Fruit fly (Drosophila melanogaster) whole organism, embryonic: ENCODE results near the gene Fibp.
A peak's percentile ranks its signal among the peaks of the same experiment; 100 is the strongest.

ENCODE experiments used
- B-H2 ChIP-seq: fragments of 200-800 bp; sonication (Bioruptor generic); optimal IDR thresholded peaks from 2 replicates; lab custom pipeline; 2018; ENCODE audit warnings: missing biosample characterization, mild to moderate bottlenecking, missing genetic modification characterization
- Bgb ChIP-seq: fragments of 200-800 bp; sonication (Bioruptor generic); IDR thresholded peaks from 2 replicates; pipeline ENCODE4 v1.3.6; 2022; ENCODE audit warnings: missing biosample characterization, missing genetic modification characterization; ENCODE audit not compliant: partially characterized antibody
- Blimp-1 ChIP-seq: fragments of 200-800 bp; sonication (Bioruptor generic); optimal IDR thresholded peaks from 3 replicates; lab custom pipeline; 2018; ENCODE audit warnings: missing biosample characterization, missing genetic modification characterization, mild to moderate bottlenecking, moderate library complexity, missing genetic modification reagents
- CG11247 ChIP-seq: fragments of 200-800 bp; sonication (Bioruptor generic); IDR thresholded peaks from 2 replicates; pipeline ENCODE4 v1.3.6; 2022; ENCODE audit warnings: missing biosample characterization, missing genetic modification characterization
- CG13123 ChIP-seq: fragments of 200-800 bp; sonication (Bioruptor generic); optimal IDR thresholded peaks from 2 replicates; lab custom pipeline; 2016; ENCODE audit warnings: missing biosample characterization, missing genetic modification characterization
- CG15601 ChIP-seq: fragments of 200-800 bp; sonication (Bioruptor generic); optimal IDR thresholded peaks from 3 replicates; lab custom pipeline; 2019; ENCODE audit warnings: missing biosample characterization, mild to moderate bottlenecking, missing genetic modification characterization, moderate library complexity
- CG2712 ChIP-seq: fragments of 200-800 bp; optimal IDR thresholded peaks from 3 replicates; lab custom pipeline; 2019; ENCODE audit warnings: missing biosample characterization, mild to moderate bottlenecking, missing genetic modification characterization, moderate library complexity
- CG43689 ChIP-seq: fragments of 200-800 bp; sonication (Bioruptor generic); IDR thresholded peaks from 2 replicates; pipeline ENCODE4 v1.3.6; 2022; ENCODE audit warnings: missing biosample characterization, missing genetic modification characterization
- CG6175 ChIP-seq: fragments of 200-800 bp; sonication (Bioruptor generic); IDR thresholded peaks from 3 replicates; pipeline ENCODE4 v1.3.6; 2022; ENCODE audit warnings: missing biosample characterization, missing genetic modification characterization
- CG7271 ChIP-seq: fragments of 200-800 bp; sonication (Bioruptor generic); optimal IDR thresholded peaks from 2 replicates; lab custom pipeline; 2018; ENCODE audit warnings: missing biosample characterization, mild to moderate bottlenecking, missing genetic modification characterization, moderate library complexity
- CG7556 ChIP-seq: fragments of 200-800 bp; sonication (Bioruptor generic); optimal IDR thresholded peaks from 2 replicates; lab custom pipeline; 2017; ENCODE audit warnings: missing biosample characterization, mild to moderate bottlenecking, missing genetic modification characterization
- CG7839 ChIP-seq: fragments of 200-800 bp; sonication (Bioruptor generic); optimal IDR thresholded peaks from 3 replicates; lab custom pipeline; 2018; ENCODE audit warnings: missing biosample characterization, mild to moderate bottlenecking, missing genetic modification characterization, moderate library complexity
- D19A ChIP-seq: fragments of 200-800 bp; optimal IDR thresholded peaks from 3 replicates; lab custom pipeline; 2019; ENCODE audit warnings: missing biosample characterization, mild to moderate bottlenecking, missing genetic modification characterization, moderate library complexity
- Fer2 ChIP-seq: fragments of 200-800 bp; sonication (Bioruptor generic); optimal IDR thresholded peaks from 2 replicates; lab custom pipeline; 2018; ENCODE audit warnings: missing biosample characterization, mild to moderate bottlenecking, missing genetic modification characterization, moderate library complexity
- Hr3 ChIP-seq: fragments of 200-800 bp; sonication (Bioruptor generic); optimal IDR thresholded peaks from 3 replicates; lab custom pipeline; 2016; ENCODE audit warnings: missing biosample characterization, missing genetic modification characterization
- Jarid2 ChIP-seq: fragments of 200-800 bp; sonication (Bioruptor generic); optimal IDR thresholded peaks from 3 replicates; lab custom pipeline; 2017; ENCODE audit warnings: mild to moderate bottlenecking, missing biosample characterization, missing genetic modification reagents, missing genetic modification characterization
- Lim3 ChIP-seq: fragments of 200-800 bp; sonication (Bioruptor generic); IDR thresholded peaks from 2 replicates; pipeline ENCODE4 v1.3.6; 2022; ENCODE audit warnings: missing biosample characterization, missing genetic modification characterization
- MTF-1 ChIP-seq: fragments of 200-800 bp; sonication (Bioruptor generic); optimal IDR thresholded peaks from 2 replicates; lab custom pipeline; 2018; ENCODE audit warnings: missing biosample characterization, mild to moderate bottlenecking, missing genetic modification characterization, borderline replicate concordance
- Mrtf ChIP-seq: fragments of 200-800 bp; sonication (Bioruptor generic); IDR thresholded peaks from 3 replicates; pipeline ENCODE4 v1.3.6; 2022; ENCODE audit warnings: missing biosample characterization, missing genetic modification characterization
- Oli ChIP-seq: fragments of 200-800 bp; sonication (Bioruptor generic); optimal IDR thresholded peaks from 2 replicates; lab custom pipeline; 2018; ENCODE audit warnings: missing biosample characterization, mild to moderate bottlenecking, missing genetic modification characterization, moderate library complexity
- Ravus ChIP-seq: fragments of 200-800 bp; sonication (Bioruptor generic); IDR thresholded peaks from 2 replicates; pipeline ENCODE4 v1.3.6; 2022; ENCODE audit warnings: missing biosample characterization, missing genetic modification characterization
- Rfx ChIP-seq: fragments of 200-800 bp; sonication (Bioruptor generic); IDR thresholded peaks from 2 replicates; pipeline ENCODE4 v1.3.6; 2022; ENCODE audit warnings: missing biosample characterization, missing genetic modification characterization
- Scr ChIP-seq: fragments of 200-800 bp; sonication (Bioruptor generic); IDR thresholded peaks from 2 replicates; pipeline ENCODE4 v1.3.6; 2022; ENCODE audit warnings: missing biosample characterization, missing genetic modification characterization; ENCODE audit not compliant: partially characterized antibody
- Sry-β ChIP-seq: fragments of 200-800 bp; sonication (Bioruptor generic); optimal IDR thresholded peaks from 2 replicates; lab custom pipeline; 2018; ENCODE audit warnings: missing biosample characterization, mild to moderate bottlenecking, missing genetic modification characterization, moderate library complexity
- Taf1 ChIP-seq: fragments of 200-800 bp; sonication (Bioruptor generic); IDR thresholded peaks from 2 replicates; pipeline ENCODE4 v1.3.6; 2022; ENCODE audit warnings: missing biosample characterization, missing genetic modification characterization
- ara ChIP-seq: fragments of 200-800 bp; sonication (Bioruptor generic); IDR thresholded peaks from 2 replicates; pipeline ENCODE4 v1.3.6; 2022; ENCODE audit warnings: missing biosample characterization, missing genetic modification characterization
- ase ChIP-seq: fragments of 200-800 bp; sonication (Bioruptor generic); IDR thresholded peaks from 3 replicates; pipeline ENCODE4 v1.3.6; 2022; ENCODE audit warnings: missing biosample characterization, missing genetic modification characterization
- ato ChIP-seq: fragments of 200-800 bp; sonication (Bioruptor generic); IDR thresholded peaks from 2 replicates; pipeline ENCODE4 v1.3.6; 2022; ENCODE audit warnings: missing biosample characterization, missing genetic modification characterization; ENCODE audit not compliant: partially characterized antibody
- br ChIP-seq: fragments of >200 bp; optimal IDR thresholded peaks from 2 replicates; lab custom pipeline; 2017
- btn ChIP-seq: fragments of 200-800 bp; sonication (Bioruptor generic); optimal IDR thresholded peaks from 2 replicates; lab custom pipeline; 2016; ENCODE audit warnings: missing biosample characterization, missing genetic modification characterization
- cas ChIP-seq: fragments of 200-800 bp; sonication (Bioruptor generic); IDR thresholded peaks from 2 replicates; pipeline ENCODE4 v1.3.6; 2022; ENCODE audit warnings: missing biosample characterization, missing genetic modification characterization
- chm ChIP-seq: fragments of 200-800 bp; sonication (Bioruptor generic); IDR thresholded peaks from 2 replicates; pipeline ENCODE4 v1.3.6; 2022; ENCODE audit warnings: missing biosample characterization, missing genetic modification characterization
- crol ChIP-seq: fragments of 200-800 bp; sonication (Bioruptor generic); IDR thresholded peaks from 2 replicates; pipeline ENCODE4 v1.3.6; 2022; ENCODE audit warnings: missing biosample characterization, missing genetic modification characterization
- cwo ChIP-seq: fragments of 200-800 bp; sonication (Bioruptor generic); optimal IDR thresholded peaks from 3 replicates; lab custom pipeline; 2017; ENCODE audit warnings: missing biosample characterization, missing genetic modification characterization, mild to moderate bottlenecking, moderate library complexity, missing genetic modification reagents
- dimm ChIP-seq: fragments of 200-800 bp; sonication (Bioruptor generic); IDR thresholded peaks from 2 replicates; pipeline ENCODE4 v1.3.6; 2022; ENCODE audit warnings: missing biosample characterization, missing genetic modification characterization
- dysf ChIP-seq: fragments of 200-800 bp; sonication (Bioruptor generic); IDR thresholded peaks from 3 replicates; pipeline ENCODE4 v1.3.6; 2022; ENCODE audit warnings: missing biosample characterization, missing genetic modification characterization
- ewg ChIP-seq: fragments of 200-800 bp; sonication (Bioruptor generic); optimal IDR thresholded peaks from 3 replicates; lab custom pipeline; 2017; ENCODE audit warnings: mild to moderate bottlenecking, missing biosample characterization, missing genetic modification reagents, missing genetic modification characterization
- gsb ChIP-seq: fragments of 200-800 bp; sonication (Bioruptor generic); IDR thresholded peaks from 2 replicates; pipeline ENCODE4 v1.3.6; 2022; ENCODE audit warnings: missing biosample characterization, missing genetic modification characterization
- hkb ChIP-seq, 2 experiments: fragments of 200-800 bp in 1 of 2; fragments of >200 bp in 1 of 2; sonication (Bioruptor generic) in 1 of 2; IDR thresholded peaks in 1 of 2; optimal IDR thresholded peaks in 1 of 2; 2 replicates each; pipeline versions ENCODE4 v1.3.6 to Lab custom; 2017 to 2022; ENCODE audit warnings: missing biosample characterization in 1 of 2, missing genetic modification characterization in 1 of 2
- inv ChIP-seq: fragments of 200-800 bp; sonication (Bioruptor generic); IDR thresholded peaks from 2 replicates; pipeline ENCODE4 v1.3.6; 2022; ENCODE audit warnings: missing biosample characterization, missing genetic modification characterization; ENCODE audit not compliant: partially characterized antibody
- klu ChIP-seq: fragments of 200-800 bp; sonication (Bioruptor generic); IDR thresholded peaks from 2 replicates; pipeline ENCODE4 v1.3.6; 2022; ENCODE audit warnings: missing biosample characterization, missing genetic modification characterization
- knrl ChIP-seq: fragments of 200-800 bp; sonication (Bioruptor generic); IDR thresholded peaks from 3 replicates; pipeline ENCODE4 v1.3.6; 2022; ENCODE audit warnings: missing biosample characterization, missing genetic modification characterization; ENCODE audit not compliant: partially characterized antibody
- lilli ChIP-seq: fragments of 200-800 bp; sonication (Bioruptor generic); optimal IDR thresholded peaks from 3 replicates; lab custom pipeline; 2016; ENCODE audit warnings: missing biosample characterization, missing genetic modification characterization
- odd ChIP-seq: fragments of 200-800 bp; sonication (Bioruptor generic); optimal IDR thresholded peaks from 2 replicates; lab custom pipeline; 2017; ENCODE audit warnings: missing biosample characterization, mild to moderate bottlenecking, missing genetic modification characterization
- pzg ChIP-seq: fragments of 200-800 bp; sonication (Bioruptor generic); optimal IDR thresholded peaks from 3 replicates; lab custom pipeline; 2018; ENCODE audit warnings: missing biosample characterization, mild to moderate bottlenecking, missing genetic modification characterization, moderate library complexity
- repo ChIP-seq: fragments of 200-800 bp; sonication (Bioruptor generic); optimal IDR thresholded peaks from 2 replicates; lab custom pipeline; 2016; ENCODE audit warnings: missing biosample characterization, missing genetic modification characterization
- run ChIP-seq: fragments of 200-800 bp; sonication (Bioruptor generic); optimal IDR thresholded peaks from 3 replicates; lab custom pipeline; 2018; ENCODE audit warnings: missing biosample characterization, mild to moderate bottlenecking, missing genetic modification characterization
- sna ChIP-seq: fragments of 200-800 bp; sonication (Bioruptor generic); IDR thresholded peaks from 2 replicates; pipeline ENCODE4 v1.3.6; 2022; ENCODE audit warnings: missing biosample characterization, missing genetic modification characterization; ENCODE audit not compliant: partially characterized antibody

Gene Fibp

dm6 chr3L:19790929-19791687 is 26.7 kb downstream of the Fibp start (continued):
- no peak for TF ChIP-seq ase (GFP tag; lab: Robert Waterston, UW)
- TF ChIP-seq lilli (GFP tag; lab: Kevin White, UChicago), result peak; percentile 77
- no peak; the same call in 1 of the 2 replicates for TF ChIP-seq chm (GFP tag; lab: Robert Waterston, UW)
- peak; percentile 31 for TF ChIP-seq B-H2 (GFP tag; lab: Kevin White, UChicago)
- TF ChIP-seq Taf1 (GFP tag; lab: Robert Waterston, UW), result peak; percentile 47; the same call in 1 of the 2 replicates
- TF ChIP-seq Lim3 (GFP tag; lab: Robert Waterston, UW), result no peak
- no peak for TF ChIP-seq run (tag; lab: Kevin White, UChicago)
- no peak for TF ChIP-seq gsb
- TF ChIP-seq cwo, result peak; percentile 64
- peak; percentile 28 for TF ChIP-seq CG13123
- TF ChIP-seq Sry-β (GFP tag; lab: Kevin White, UChicago), result peak; percentile 99
- TF ChIP-seq cas, result no peak
- peak; percentile 45; the same call in 1 of the 2 replicates for TF ChIP-seq ato (GFP tag; lab: Robert Waterston, UW)
- TF ChIP-seq CG43689 (GFP tag; lab: Robert Waterston, UW), result no peak
- no peak; the same call in 1 of the 2 replicates for TF ChIP-seq Bgb (GFP tag; lab: Robert Waterston, UW)
- TF ChIP-seq CG7271 (tag; lab: Kevin White, UChicago), result no peak
- peak; percentile 42; the same call in 1 of the 2 replicates for TF ChIP-seq ara (GFP tag; lab: Robert Waterston, UW)
- no peak; the same call in 1 of the 2 replicates for TF ChIP-seq Ravus (GFP tag; lab: Robert Waterston, UW)
- no peak for TF ChIP-seq br (lab: Kevin White, UChicago)
- no peak for TF ChIP-seq dimm (GFP tag; lab: Robert Waterston, UW)
- TF ChIP-seq MTF-1 (GFP tag; lab: Kevin White, UChicago), result no peak
- TF ChIP-seq btn (GFP tag; lab: Kevin White, UChicago), result no peak
- no peak for TF ChIP-seq odd (GFP tag; lab: Kevin White, UChicago)
- peak; percentile 62 for TF ChIP-seq D19A (tag; lab: Kevin White, UChicago)
- TF ChIP-seq klu (GFP tag; lab: Robert Waterston, UW), result peak; percentile 52; the same call in 1 of the 2 replicates
- peak; percentile 77 for TF ChIP-seq CG7556 (GFP tag; lab: Kevin White, UChicago)
- TF ChIP-seq hkb (optimal IDR thresholded peaks at IDR 0.05; lab: Kevin White, UChicago), result no peak
- 0 out of 2 replicates have a peak, but pooled peaks have one; percentile 23 for TF ChIP-seq hkb (GFP tag; IDR thresholded peaks at IDR 0.05; lab: Robert Waterston, UW)
- TF ChIP-seq CG11247 (GFP tag; lab: Robert Waterston, UW), result peak; percentile 24; the same call in 1 of the 2 replicates
- peak; percentile 79 for TF ChIP-seq CG7839 (tag; lab: Kevin White, UChicago)
- no peak for TF ChIP-seq sna
- TF ChIP-seq repo (GFP tag; lab: Kevin White, UChicago), result no peak
- TF ChIP-seq Jarid2 (GFP tag; lab: Kevin White, UChicago), result peak; percentile 85
- TF ChIP-seq Scr (GFP tag; lab: Robert Waterston, UW), result no peak
- TF ChIP-seq crol (GFP tag; lab: Robert Waterston, UW), result no peak
- TF ChIP-seq ewg, result peak; percentile 55
- peak; percentile 46; the same call in 2 of the 3 replicates for TF ChIP-seq dysf (GFP tag; lab: Robert Waterston, UW)
- no peak for TF ChIP-seq Mrtf (GFP tag; lab: Robert Waterston, UW)
- peak; percentile 53 for TF ChIP-seq Fer2
- peak; percentile 50 for TF ChIP-seq Hr3 (GFP tag; lab: Kevin White, UChicago)
- no peak for TF ChIP-seq knrl (GFP tag; lab: Robert Waterston, UW)
- no peak for TF ChIP-seq pzg (GFP tag; lab: Kevin White, UChicago)
- TF ChIP-seq inv (GFP tag; lab: Robert Waterston, UW), result no peak
- peak; percentile 75 for TF ChIP-seq CG2712 (tag; lab: Kevin White, UChicago)
- peak; percentile 34 for TF ChIP-seq Blimp-1 (GFP tag; lab: Kevin White, UChicago)
- TF ChIP-seq CG15601 (tag; lab: Kevin White, UChicago), result peak; percentile 34
- no peak for TF ChIP-seq CG6175 (GFP tag; lab: Robert Waterston, UW)
- TF ChIP-seq Rfx (GFP tag; lab: Robert Waterston, UW), result peak; percentile 56
- TF ChIP-seq Oli (tag; lab: Kevin White, UChicago), result peak; percentile 74
